Worm (Caenorhabditis elegans): ENCODE results near the gene arf-1.

arf-1 gene

DNA sequence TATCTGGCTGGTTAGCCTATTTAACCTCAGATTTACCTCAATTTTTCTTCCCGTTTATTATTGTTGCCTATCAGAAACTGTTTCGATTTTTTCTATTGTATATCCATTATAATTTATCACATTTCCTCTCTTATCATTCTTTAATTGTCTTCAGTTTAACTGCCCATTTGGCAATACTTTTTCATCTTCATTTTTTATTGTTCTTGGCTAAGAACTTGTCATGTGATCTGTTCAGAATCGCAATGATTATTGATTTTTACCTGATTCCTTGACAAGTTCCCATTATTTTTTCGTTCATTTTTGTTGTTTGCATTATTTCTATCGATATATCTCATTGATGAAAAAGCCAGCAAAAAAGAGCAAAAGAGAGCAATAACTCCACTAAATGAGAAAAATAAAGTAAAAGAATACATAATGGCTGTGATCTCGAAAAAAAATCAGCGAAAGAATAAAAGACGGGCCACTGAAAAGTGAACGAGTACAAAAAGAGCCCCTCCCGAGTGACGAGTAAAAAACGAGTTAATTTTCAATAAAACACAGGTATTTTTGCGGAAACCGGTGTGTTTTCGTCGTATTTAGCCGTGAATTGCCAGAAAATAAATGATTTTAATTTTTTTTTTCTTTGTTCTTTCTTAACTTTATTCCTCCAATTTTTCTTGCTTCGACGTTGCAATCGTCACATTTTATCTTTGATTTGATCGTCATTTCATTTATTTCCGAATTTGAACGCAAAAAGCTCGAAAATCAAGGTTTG, at the start of gene arf-1:
arf-1 (plus strand) TSS at position 657 of the 754 bp plus-strand sequence.
- TF ChIP-seq F13C5.2 (tag; optimal IDR thresholded peaks at IDR 0.05), result no peak
- TF ChIP-seq scrt-1 (GFP tag; IDR thresholded peaks at IDR 0.05), result no peak
- no peak for TF ChIP-seq ets-7 (tag; optimal IDR thresholded peaks at IDR 0.05)
- TF ChIP-seq hmbx-1 (tag; optimal IDR thresholded peaks at IDR 0.05), result no peak

ce11 chrIII:5665278-5665677, 49.4 kb upstream of the arf-1 start:
- TF ChIP-seq pes-1 (GFP tag; IDR thresholded peaks at IDR 0.05) (no peak), tbx-37 (GFP tag; conservative IDR thresholded peaks at IDR 0.05) (no peak), B0310.2 (tag; optimal IDR thresholded peaks at IDR 0.05) (no peak), scrt-1 (GFP tag; IDR thresholded peaks at IDR 0.05) (no peak), ets-7 (tag; optimal IDR thresholded peaks at IDR 0.05) (no peak), ceh-36 (tag; optimal IDR thresholded peaks at IDR 0.05) (no peak), sea-1 (GFP tag; conservative IDR thresholded peaks at IDR 0.05) (no peak), hnd-1 (tag; optimal IDR thresholded peaks at IDR 0.05) (no peak), aly-1 (tag; optimal IDR thresholded peaks at IDR 0.05) (no peak), ceh-13 (GFP tag; optimal IDR thresholded peaks at IDR 0.05) (no peak), flt-1 (GFP tag; IDR thresholded peaks at IDR 0.05) (no peak), tra-4 (tag; optimal IDR thresholded peaks at IDR 0.05) (no peak), hmg-4 (GFP tag; optimal IDR thresholded peaks at IDR 0.05) (no peak), tbx-11 (GFP tag; IDR thresholded peaks at IDR 0.05) (no peak), ama-1 (optimal IDR thresholded peaks at IDR 0.05) (no peak), F13C5.2 (tag; optimal IDR thresholded peaks at IDR 0.05) (no peak), hmbx-1 (tag; optimal IDR thresholded peaks at IDR 0.05) (no peak)

ce11 chrIII:5665710-5666109, 49.0 kb upstream of the arf-1 start:
- TF ChIP-seq scrt-1 (GFP tag; IDR thresholded peaks at IDR 0.05) (no peak), pes-1 (GFP tag; IDR thresholded peaks at IDR 0.05) (no peak), ets-7 (tag; optimal IDR thresholded peaks at IDR 0.05) (no peak), aly-1 (tag; optimal IDR thresholded peaks at IDR 0.05) (no peak), sea-1 (GFP tag; conservative IDR thresholded peaks at IDR 0.05) (no peak), hnd-1 (tag; optimal IDR thresholded peaks at IDR 0.05) (no peak), hmg-4 (GFP tag; optimal IDR thresholded peaks at IDR 0.05) (no peak), tbx-11 (GFP tag; IDR thresholded peaks at IDR 0.05) (no peak)

DNA sequence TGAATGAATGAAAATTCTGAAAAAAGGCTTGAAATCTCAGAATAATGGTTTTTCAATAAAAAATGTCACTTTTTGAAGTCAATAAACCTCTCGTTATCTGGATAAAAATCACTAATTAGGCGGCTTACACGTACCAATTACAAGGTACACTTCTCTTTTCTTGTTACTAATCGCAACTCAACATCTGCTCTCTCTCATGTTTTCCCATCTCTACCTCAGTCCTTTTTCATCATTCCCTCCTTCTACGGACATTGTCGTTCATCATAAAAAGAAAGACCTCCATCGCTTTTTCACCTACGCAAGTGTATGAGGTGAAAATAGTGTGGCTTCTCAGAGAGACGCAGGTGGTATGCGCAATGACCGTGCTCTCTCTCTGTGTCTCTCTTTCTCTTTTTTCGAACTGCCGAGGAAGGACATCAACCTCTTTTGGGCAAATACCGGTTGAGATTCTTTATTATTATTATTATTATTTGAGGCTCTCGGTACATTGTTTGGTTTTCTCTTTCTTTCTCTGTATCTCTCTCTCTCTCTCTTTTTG, 46.7 kb upstream of the arf-1 start:
- peak; percentile 1 for TF ChIP-seq hmg-4 (GFP tag; optimal IDR thresholded peaks at IDR 0.05)
- TF ChIP-seq B0310.2 (tag; optimal IDR thresholded peaks at IDR 0.05), result no peak
- TF ChIP-seq hnd-1 (tag; optimal IDR thresholded peaks at IDR 0.05), result no peak
- TF ChIP-seq ets-7 (tag; optimal IDR thresholded peaks at IDR 0.05), result no peak
- 0 out of 2 replicates have a peak, but pooled peaks have one; percentile 13 for TF ChIP-seq tbx-11 (GFP tag; IDR thresholded peaks at IDR 0.05)

ce11 chrIII:5674196-5674595, 40.5 kb upstream of the arf-1 start:
- no peak for TF ChIP-seq flt-1 (GFP tag; IDR thresholded peaks at IDR 0.05)
- no peak for TF ChIP-seq sea-1 (GFP tag; conservative IDR thresholded peaks at IDR 0.05)
- TF ChIP-seq pes-1 (GFP tag; IDR thresholded peaks at IDR 0.05), result no peak
- TF ChIP-seq F13C5.2 (tag; optimal IDR thresholded peaks at IDR 0.05), result no peak
- no peak for TF ChIP-seq aly-1 (tag; optimal IDR thresholded peaks at IDR 0.05)

ce11 chrIII:5675384-5675984, 39.2 kb upstream of the arf-1 start:
- TF ChIP-seq scrt-1 (GFP tag; IDR thresholded peaks at IDR 0.05), result 0 out of 2 replicates have a peak, but pooled peaks have one; percentile 19
- no peak for TF ChIP-seq ets-7 (tag; optimal IDR thresholded peaks at IDR 0.05)
- TF ChIP-seq aly-1 (tag; optimal IDR thresholded peaks at IDR 0.05), result peak; percentile 45

DNA sequence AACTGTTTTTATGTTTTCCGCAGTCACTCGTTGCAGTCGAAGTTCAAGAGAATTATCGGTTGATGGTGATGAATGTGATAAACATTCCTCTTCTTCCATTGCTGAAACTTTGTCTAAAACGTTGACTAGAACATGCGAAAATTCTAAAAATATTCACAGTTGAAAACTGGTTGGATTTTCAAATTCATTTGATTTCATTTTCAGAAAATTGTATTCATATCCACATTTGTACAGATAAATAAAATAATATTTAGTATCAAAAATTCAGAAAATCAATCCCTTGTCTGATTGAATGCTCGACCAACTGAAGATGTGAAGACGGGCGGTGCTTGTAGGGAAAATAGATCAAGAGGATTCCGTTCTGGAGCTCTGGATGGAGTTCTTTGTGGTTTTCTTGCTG, 36.9 kb upstream of the arf-1 start, which contains the start of gene F54E7.9:
F54E7.9 (minus strand) TSS at position 101 of the 400 bp plus-strand sequence.
- no peak for TF ChIP-seq hmg-4 (GFP tag; optimal IDR thresholded peaks at IDR 0.05)
- no peak for TF ChIP-seq aly-1 (tag; optimal IDR thresholded peaks at IDR 0.05)
- TF ChIP-seq hmbx-1 (tag; optimal IDR thresholded peaks at IDR 0.05), result no peak
- TF ChIP-seq flt-1 (GFP tag; IDR thresholded peaks at IDR 0.05), result no peak
- TF ChIP-seq hnd-1 (tag; optimal IDR thresholded peaks at IDR 0.05), result no peak
- no peak for TF ChIP-seq scrt-1 (GFP tag; IDR thresholded peaks at IDR 0.05)
- no peak for TF ChIP-seq ceh-36 (tag; optimal IDR thresholded peaks at IDR 0.05)
- TF ChIP-seq tra-4 (tag; optimal IDR thresholded peaks at IDR 0.05), result no peak

ce11 chrIII:5678935-5679334, 35.8 kb upstream of the arf-1 start, which contains the start of the genes ska-3 and rps-12:
Gene ska-3 (minus strand): TSS chrIII:5679005.
Gene rps-12 (plus strand): TSS chrIII:5679298.
- TF ChIP-seq ama-1 (optimal IDR thresholded peaks at IDR 0.05) (no peak), scrt-1 (GFP tag; IDR thresholded peaks at IDR 0.05) (no peak), tra-4 (tag; optimal IDR thresholded peaks at IDR 0.05) (no peak), aly-1 (tag; optimal IDR thresholded peaks at IDR 0.05) (no peak), ceh-13 (GFP tag; optimal IDR thresholded peaks at IDR 0.05) (no peak), F13C5.2 (tag; optimal IDR thresholded peaks at IDR 0.05) (peak; percentile 95), sea-1 (GFP tag; conservative IDR thresholded peaks at IDR 0.05) (no peak; the same call in 1 of the 2 replicates), hmbx-1 (tag; optimal IDR thresholded peaks at IDR 0.05) (no peak), B0310.2 (tag; optimal IDR thresholded peaks at IDR 0.05) (peak; percentile 15), hnd-1 (tag; optimal IDR thresholded peaks at IDR 0.05) (peak; percentile 8), pes-1 (GFP tag; IDR thresholded peaks at IDR 0.05) (peak; percentile 72), hmg-4 (GFP tag; optimal IDR thresholded peaks at IDR 0.05) (peak; percentile 70), tbx-11 (GFP tag; IDR thresholded peaks at IDR 0.05) (0 out of 2 replicates have a peak, but pooled peaks have one; percentile 17), ceh-36 (tag; optimal IDR thresholded peaks at IDR 0.05) (no peak), tbx-37 (GFP tag; conservative IDR thresholded peaks at IDR 0.05) (peak; percentile 49; the same call in 1 of the 2 replicates), flt-1 (GFP tag; IDR thresholded peaks at IDR 0.05) (peak; percentile 69), ets-7 (tag; optimal IDR thresholded peaks at IDR 0.05) (no peak)
